Worm (Caenorhabditis elegans) whole organism, L1 larva: Measurements from ENCODE around the gene agmo-1.

Experiments
- aha-1 ChIP-seq: fragments of 150-350 bp; optimal IDR thresholded peaks from 2 replicates; lab custom pipeline; 2014; ENCODE audit warnings: missing biosample characterization, missing genetic modification characterization
- ceh-82 ChIP-seq, 3 experiments: fragments of 150-350 bp in 1 of 3; sonication (generic microtip) in 2 of 3; optimal IDR thresholded peaks; 2 replicates each; lab custom pipeline; 2014 to 2017; ENCODE audit warnings: missing biosample characterization in 3 of 3, missing genetic modification characterization in 3 of 3
- fos-1 ChIP-seq: fragments of 150-350 bp; optimal IDR thresholded peaks from 2 replicates; lab custom pipeline; 2014; ENCODE audit warnings: missing biosample characterization, missing genetic modification characterization
- nhr-11 ChIP-seq: fragments of 150-350 bp; optimal IDR thresholded peaks from 2 replicates; lab custom pipeline; 2014; ENCODE audit warnings: missing biosample characterization, missing genetic modification characterization
- nhr-237 ChIP-seq: fragments of 150-350 bp; optimal IDR thresholded peaks from 2 replicates; lab custom pipeline; 2014; ENCODE audit warnings: missing biosample characterization, missing genetic modification characterization
- sup-37 ChIP-seq: fragments of 200-800 bp; sonication (Bioruptor generic); optimal IDR thresholded peaks from 2 replicates; lab custom pipeline; 2018; ENCODE audit warnings: mild to moderate bottlenecking, missing genetic modification characterization, missing compliant biosample characterization
- ztf-11 ChIP-seq, 2 experiments: sonication (generic microtip); optimal IDR thresholded peaks; 2 replicates each; lab custom pipeline; 2016 to 2017; ENCODE audit warnings: missing genetic modification characterization in 2 of 2, missing biosample characterization in 1 of 2, missing compliant biosample characterization in 1 of 2

DNA sequence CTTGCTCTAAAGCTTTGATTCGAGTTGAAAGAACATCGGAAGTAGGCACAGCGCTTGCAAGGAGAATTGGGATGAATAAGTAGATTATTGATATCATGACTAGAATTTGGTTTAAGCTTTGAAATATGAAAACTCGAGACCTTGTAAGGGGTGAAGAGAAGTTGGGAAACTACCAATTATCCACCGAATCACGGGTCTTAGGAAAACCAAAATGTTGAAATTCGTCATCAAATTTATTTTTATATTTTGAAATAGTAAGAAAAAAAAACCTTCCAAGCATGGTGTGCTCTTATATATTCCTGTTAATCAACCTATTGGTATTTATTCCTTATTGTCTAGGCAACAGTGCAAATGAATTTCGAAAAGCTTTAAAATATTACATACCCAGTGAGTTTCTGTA, 47.5 kb downstream of the agmo-1 start, which contains the start of the genes irld-60 and irld-20:
- TF ChIP-seq nhr-11 (tag; lab: Kevin White, UChicago) (no peak), ztf-11 (tag; optimal IDR thresholded peaks at IDR 0.05; lab: Kevin White, UChicago) (no peak), ceh-82 (tag; optimal IDR thresholded peaks at IDR 0.05; lab: Kevin White, UChicago) (no peak), nhr-237 (tag; lab: Kevin White, UChicago) (no peak), aha-1 (tag; lab: Kevin White, UChicago) (no peak), sup-37 (GFP tag; lab: Kevin White, UChicago) (no peak), fos-1 (tag; lab: Kevin White, UChicago) (no peak)
